Worm (Caenorhabditis elegans) whole organism, young adult: ENCODE results near the gene elo-6.
A peak's percentile ranks its signal among the peaks of the same experiment; 100 is the strongest.

Experiments used
- B0019.2 ChIP-seq: fragments of 200-800 bp; sonication (Bioruptor generic); conservative IDR thresholded peaks from 2 replicates; pipeline ENCODE4 v1.3.6; 2022; ENCODE audit warnings: missing genetic modification reagents, missing genetic modification characterization, missing compliant biosample characterization
- B0035.1 ChIP-seq: sonication (generic microtip); optimal IDR thresholded peaks from 2 replicates; lab custom pipeline; 2016; ENCODE audit warnings: missing genetic modification characterization, mild to moderate bottlenecking, missing compliant biosample characterization, missing genotype, missing genetic modification reagents
- B0336.3 ChIP-seq: fragments of 200-800 bp; sonication (Bioruptor generic); IDR thresholded peaks from 2 replicates; pipeline ENCODE4 v1.3.6; 2022; ENCODE audit warnings: missing genetic modification characterization, missing compliant biosample characterization
- D2030.7 ChIP-seq: fragments of 200-800 bp; sonication (Bioruptor generic); IDR thresholded peaks from 2 replicates; pipeline ENCODE4 v1.3.6; 2022; ENCODE audit warnings: missing genetic modification reagents, missing genetic modification characterization, missing compliant biosample characterization
- F10E7.11 ChIP-seq: sonication (generic microtip); optimal IDR thresholded peaks from 2 replicates; lab custom pipeline; 2017; ENCODE audit warnings: mild to moderate bottlenecking, missing genetic modification characterization, moderate library complexity, missing compliant biosample characterization
- F23B12.7 ChIP-seq: sonication (generic microtip); optimal IDR thresholded peaks from 2 replicates; lab custom pipeline; 2017; ENCODE audit warnings: missing genetic modification characterization, mild to moderate bottlenecking, missing compliant biosample characterization, antibody characterized with exemption, moderate library complexity; ENCODE audit not compliant: insufficient read depth
- F33H1.4 ChIP-seq: fragments of 200-800 bp; sonication (Bioruptor generic); IDR thresholded peaks from 2 replicates; pipeline ENCODE4 v1.3.6; 2022; ENCODE audit warnings: missing genetic modification reagents, missing genetic modification characterization, missing compliant biosample characterization
- F37B4.10 ChIP-seq: fragments of 200-800 bp; sonication (Bioruptor generic); IDR thresholded peaks from 2 replicates; pipeline ENCODE4 v1.3.6; 2022; ENCODE audit warnings: missing genetic modification characterization, missing compliant biosample characterization
- F52B5.7 ChIP-seq: sonication (generic microtip); optimal IDR thresholded peaks from 2 replicates; lab custom pipeline; 2016; ENCODE audit warnings: mild to moderate bottlenecking, missing genetic modification characterization, missing compliant biosample characterization
- K11D2.4 ChIP-seq: fragments of 200-800 bp; sonication (Bioruptor generic); IDR thresholded peaks from 2 replicates; pipeline ENCODE4 v1.3.6; 2022; ENCODE audit warnings: missing genetic modification reagents, missing genetic modification characterization, missing compliant biosample characterization
- K12H6.12 ChIP-seq: fragments of 200-800 bp; sonication (Bioruptor generic); optimal IDR thresholded peaks from 2 replicates; lab custom pipeline; 2018; ENCODE audit warnings: mild to moderate bottlenecking, missing genetic modification characterization, missing compliant biosample characterization
- T26A5.8 ChIP-seq: sonication (generic microtip); optimal IDR thresholded peaks from 2 replicates; lab custom pipeline; 2016; ENCODE audit warnings: missing genetic modification characterization, missing compliant biosample characterization
- Y53G8AR.9 ChIP-seq: fragments of 200-800 bp; sonication (Bioruptor generic); conservative IDR thresholded peaks from 2 replicates; pipeline ENCODE4 v1.3.6; 2022; ENCODE audit warnings: missing genetic modification reagents, missing genetic modification characterization, missing compliant biosample characterization
- Y79H2A.3 ChIP-seq: fragments of 200-800 bp; sonication (Bioruptor generic); conservative IDR thresholded peaks from 2 replicates; pipeline ENCODE4 v1.3.6; 2022; ENCODE audit warnings: missing genetic modification reagents, missing genetic modification characterization, missing compliant biosample characterization
- attf-3 ChIP-seq: fragments of 200-800 bp; sonication (Bioruptor generic); conservative IDR thresholded peaks from 2 replicates; pipeline ENCODE4 v1.3.6; 2022; ENCODE audit warnings: missing genetic modification reagents, missing genetic modification characterization, missing compliant biosample characterization
- attf-5 ChIP-seq: fragments of 200-800 bp; sonication (Bioruptor generic); optimal IDR thresholded peaks from 2 replicates; lab custom pipeline; 2018; ENCODE audit warnings: mild to moderate bottlenecking, missing genetic modification characterization, missing compliant biosample characterization
- cebp-1 ChIP-seq, 2 experiments: fragments of 200-800 bp in 1 of 2; sonication (Bioruptor generic) in 1 of 2; sonication (generic microtip) in 1 of 2; IDR thresholded peaks in 1 of 2; optimal IDR thresholded peaks in 1 of 2; 2 replicates each; pipeline versions ENCODE4 v1.3.6 to Lab custom; 2017 to 2022; ENCODE audit warnings: missing compliant biosample characterization in 2 of 2, missing genetic modification characterization in 2 of 2, mild to moderate bottlenecking in 1 of 2, missing genetic modification reagents in 1 of 2, moderate library complexity in 1 of 2
- ceh-27 ChIP-seq: fragments of 200-800 bp; sonication (Bioruptor generic); optimal IDR thresholded peaks from 2 replicates; lab custom pipeline; 2018; ENCODE audit warnings: mild to moderate bottlenecking, missing genetic modification characterization, moderate library complexity, missing compliant biosample characterization
- ceh-58 ChIP-seq: fragments of 200-800 bp; sonication (Bioruptor generic); IDR thresholded peaks from 2 replicates; pipeline ENCODE4 v1.3.6; 2022; ENCODE audit warnings: missing genetic modification characterization, missing compliant biosample characterization
- ceh-79 ChIP-seq: sonication (generic microtip); optimal IDR thresholded peaks from 2 replicates; lab custom pipeline; 2017; ENCODE audit warnings: mild to moderate bottlenecking, missing genetic modification characterization, missing compliant biosample characterization
- ceh-91 ChIP-seq: fragments of 200-800 bp; sonication (Bioruptor generic); IDR thresholded peaks from 2 replicates; pipeline ENCODE4 v1.3.6; 2022; ENCODE audit warnings: missing genetic modification reagents, missing genetic modification characterization, missing compliant biosample characterization
- dpff-1 ChIP-seq: sonication (generic microtip); optimal IDR thresholded peaks from 2 replicates; lab custom pipeline; 2017; ENCODE audit warnings: mild to moderate bottlenecking, missing genetic modification characterization, missing compliant biosample characterization
- efl-1 ChIP-seq: fragments of 150-350 bp; optimal IDR thresholded peaks from 2 replicates; lab custom pipeline; 2014; ENCODE audit warnings: missing biosample characterization, missing genetic modification reagents, missing genetic modification characterization
- egrh-3 ChIP-seq: fragments of 200-800 bp; sonication (Bioruptor generic); IDR thresholded peaks from 2 replicates; pipeline ENCODE4 v1.3.6; 2022; ENCODE audit warnings: missing genetic modification reagents, missing genetic modification characterization, missing compliant biosample characterization
- hmg-1.2 ChIP-seq: fragments of 200-800 bp; sonication (Bioruptor generic); IDR thresholded peaks from 2 replicates; pipeline ENCODE4 v1.3.6; 2022; ENCODE audit warnings: missing genetic modification reagents, missing genetic modification characterization, missing compliant biosample characterization
- hrde-1 ChIP-seq: sonication (generic microtip); optimal IDR thresholded peaks from 2 replicates; lab custom pipeline; 2016; ENCODE audit warnings: missing genetic modification characterization, mild to moderate bottlenecking, missing compliant biosample characterization, moderate library complexity, missing genotype, missing genetic modification reagents, borderline replicate concordance
- hsf-1 ChIP-seq: fragments of 200-800 bp; sonication (Bioruptor generic); IDR thresholded peaks from 2 replicates; pipeline ENCODE4 v1.3.6; 2022; ENCODE audit warnings: missing genetic modification reagents, missing genetic modification characterization, missing compliant biosample characterization
- let-526 ChIP-seq: fragments of 200-800 bp; sonication (Bioruptor generic); IDR thresholded peaks from 2 replicates; pipeline ENCODE4 v1.3.6; 2022; ENCODE audit warnings: missing genetic modification reagents, missing genetic modification characterization, missing compliant biosample characterization
- let-607 ChIP-seq, 2 experiments: fragments of 200-800 bp in 1 of 2; sonication (Bioruptor generic) in 1 of 2; sonication (generic microtip) in 1 of 2; optimal IDR thresholded peaks; 2 replicates each; lab custom pipeline; 2016 to 2018; ENCODE audit warnings: mild to moderate bottlenecking in 2 of 2, missing compliant biosample characterization in 2 of 2, missing genetic modification characterization in 2 of 2, moderate library complexity in 2 of 2, missing genotype in 1 of 2
- lin-35 ChIP-seq, 3 experiments: fragments of 150-350 bp in 2 of 3; sonication (generic microtip) in 1 of 3; optimal IDR thresholded peaks; 2 replicates each; lab custom pipeline; 2014 to 2018; ENCODE audit warnings: missing biosample characterization in 3 of 3, missing genetic modification characterization in 3 of 3, missing genetic modification reagents in 3 of 3
- lin-40 ChIP-seq: sonication (generic microtip); optimal IDR thresholded peaks from 2 replicates; lab custom pipeline; 2016; ENCODE audit warnings: missing genetic modification characterization, mild to moderate bottlenecking, missing compliant biosample characterization, missing genotype, missing genetic modification reagents
- madf-3 ChIP-seq: fragments of 200-800 bp; sonication (Bioruptor generic); IDR thresholded peaks from 2 replicates; pipeline ENCODE4 v1.3.6; 2022; ENCODE audit warnings: missing genetic modification reagents, missing genetic modification characterization, missing compliant biosample characterization
- mcd-1 ChIP-seq: fragments of 200-800 bp; sonication (Bioruptor generic); IDR thresholded peaks from 2 replicates; pipeline ENCODE4 v1.3.6; 2022; ENCODE audit warnings: missing genetic modification reagents, missing genetic modification characterization, missing compliant biosample characterization
- mel-28 ChIP-seq: sonication (generic microtip); optimal IDR thresholded peaks from 2 replicates; lab custom pipeline; 2016; ENCODE audit warnings: borderline replicate concordance, mild to moderate bottlenecking, missing genetic modification characterization, missing compliant biosample characterization
- mes-4 ChIP-seq: sonication (generic microtip); optimal IDR thresholded peaks from 2 replicates; lab custom pipeline; 2016; ENCODE audit warnings: missing genotype, missing genetic modification characterization, missing compliant biosample characterization
- nhr-179 ChIP-seq: sonication (generic microtip); optimal IDR thresholded peaks from 2 replicates; lab custom pipeline; 2016; ENCODE audit warnings: mild to moderate bottlenecking, missing genetic modification characterization, missing compliant biosample characterization
- pbrm-1 ChIP-seq: fragments of 200-800 bp; sonication (Bioruptor generic); IDR thresholded peaks from 2 replicates; pipeline ENCODE4 v1.3.6; 2022; ENCODE audit warnings: missing genetic modification reagents, missing genetic modification characterization, missing compliant biosample characterization
- rpc-1 ChIP-seq, 2 experiments: fragments of 150-350 bp in 1 of 2; sonication (generic microtip) in 1 of 2; optimal IDR thresholded peaks; 2 replicates each; lab custom pipeline; 2014 to 2018; ENCODE audit warnings: missing biosample characterization in 1 of 2, missing genetic modification characterization in 1 of 2, missing genetic modification reagents in 1 of 2, missing genotype in 1 of 2
- sdz-38 ChIP-seq: sonication (generic microtip); optimal IDR thresholded peaks from 2 replicates; lab custom pipeline; 2016; ENCODE audit warnings: missing genotype, missing genetic modification characterization, missing compliant biosample characterization
- snpc-1.3 ChIP-seq: sonication (generic microtip); optimal IDR thresholded peaks from 2 replicates; lab custom pipeline; 2017; ENCODE audit warnings: missing genetic modification characterization, mild to moderate bottlenecking, missing compliant biosample characterization, antibody characterized with exemption, moderate library complexity, missing genotype, missing genetic modification reagents; ENCODE audit not compliant: insufficient read depth
- sptf-2 ChIP-seq: fragments of 200-800 bp; sonication (Bioruptor generic); optimal IDR thresholded peaks from 2 replicates; lab custom pipeline; 2018; ENCODE audit warnings: mild to moderate bottlenecking, missing genetic modification characterization, missing compliant biosample characterization
- tbx-9 ChIP-seq: sonication (generic microtip); optimal IDR thresholded peaks from 2 replicates; lab custom pipeline; 2016; ENCODE audit warnings: borderline replicate concordance, missing genetic modification characterization, inconsistent platforms, missing compliant biosample characterization
- unc-62 ChIP-seq: fragments of 150-350 bp; optimal IDR thresholded peaks from 2 replicates; lab custom pipeline; 2014; ENCODE audit warnings: missing biosample characterization, missing genetic modification reagents, missing genetic modification characterization
- xnd-1 ChIP-seq: sonication (generic microtip); optimal IDR thresholded peaks from 2 replicates; lab custom pipeline; 2016; ENCODE audit warnings: missing genotype, missing genetic modification reagents, missing genetic modification characterization, missing compliant biosample characterization
- ztf-28 ChIP-seq: fragments of 200-800 bp; sonication (Bioruptor generic); IDR thresholded peaks from 2 replicates; pipeline ENCODE4 v1.3.6; 2022; ENCODE audit warnings: missing genetic modification reagents, missing genetic modification characterization, missing compliant biosample characterization
- ztf-3 ChIP-seq: fragments of 200-800 bp; sonication (Bioruptor generic); optimal IDR thresholded peaks from 2 replicates; lab custom pipeline; 2018; ENCODE audit warnings: mild to moderate bottlenecking, missing genetic modification characterization, missing compliant biosample characterization
- ztf-6 ChIP-seq: fragments of 200-800 bp; sonication (Bioruptor generic); IDR thresholded peaks from 2 replicates; pipeline ENCODE4 v1.3.6; 2022; ENCODE audit warnings: missing genetic modification reagents, missing genetic modification characterization, missing compliant biosample characterization

elo-6 gene

ce11 chrIV:5389951-5390350 lies 1.6 kb upstream of the elo-6 start (continued):
- TF ChIP-seq B0035.1, result no peak
- TF ChIP-seq Y79H2A.3 (GFP tag; lab: Robert Waterston, UW), result no peak
- no peak for TF ChIP-seq rpc-1 (optimal IDR thresholded peaks at IDR 0.05; lab: Kevin White, UChicago)
- no peak for TF ChIP-seq rpc-1 (tag; optimal IDR thresholded peaks at IDR 0.05; lab: Kevin White, UChicago)
- TF ChIP-seq mel-28 (tag; lab: Kevin White, UChicago), result no peak
- no peak for TF ChIP-seq sptf-2
- TF ChIP-seq madf-3 (GFP tag; lab: Robert Waterston, UW), result no peak; the same call in 1 of the 2 replicates
- no peak for TF ChIP-seq ztf-6
- no peak for TF ChIP-seq ztf-3 (GFP tag; lab: Kevin White, UChicago)
- no peak for TF ChIP-seq let-607 (tag; optimal IDR thresholded peaks at IDR 0.05; lab: Kevin White, UChicago)
- TF ChIP-seq B0336.3 (GFP tag; lab: Robert Waterston, UW), result peak; percentile 82
- no peak for TF ChIP-seq hmg-1.2 (GFP tag; lab: Robert Waterston, UW)
- 0 out of 2 replicates have a peak, but pooled peaks have one; percentile 13 for TF ChIP-seq pbrm-1 (GFP tag; lab: Robert Waterston, UW)
- no peak for TF ChIP-seq unc-62 (GFP tag; lab: Kevin White, UChicago)
- TF ChIP-seq attf-3 (GFP tag; lab: Robert Waterston, UW), result no peak
- peak; percentile 71 for TF ChIP-seq snpc-1.3 (tag; lab: Kevin White, UChicago)
- TF ChIP-seq xnd-1 (tag; lab: Kevin White, UChicago), result peak; percentile 19
- TF ChIP-seq ceh-58 (GFP tag; lab: Robert Waterston, UW), result 0 out of 2 replicates have a peak, but pooled peaks have one; percentile 51
- TF ChIP-seq F23B12.7, result no peak
- TF ChIP-seq mcd-1 (GFP tag; lab: Robert Waterston, UW), result peak; percentile 45; the same call in 1 of the 2 replicates
- no peak for TF ChIP-seq attf-5 (GFP tag; lab: Kevin White, UChicago)
- no peak for TF ChIP-seq egrh-3 (GFP tag; lab: Robert Waterston, UW)
- TF ChIP-seq F10E7.11 (tag; lab: Kevin White, UChicago), result no peak
- TF ChIP-seq D2030.7 (GFP tag; lab: Robert Waterston, UW), result no peak; the same call in 1 of the 2 replicates
- TF ChIP-seq F52B5.7 (tag; lab: Kevin White, UChicago), result no peak
- peak; percentile 73 for TF ChIP-seq Y53G8AR.9
- TF ChIP-seq ceh-27, result no peak
- TF ChIP-seq hrde-1, result peak; percentile 67
- TF ChIP-seq tbx-9 (tag; lab: Kevin White, UChicago), result no peak
- TF ChIP-seq sdz-38, result no peak
- TF ChIP-seq nhr-179 (tag; lab: Kevin White, UChicago), result no peak
- peak; percentile 39 for TF ChIP-seq F33H1.4 (GFP tag; lab: Robert Waterston, UW)
- TF ChIP-seq T26A5.8 (tag; lab: Kevin White, UChicago), result no peak
- no peak for TF ChIP-seq B0019.2
- TF ChIP-seq F37B4.10, result no peak
- TF ChIP-seq let-526 (GFP tag; lab: Robert Waterston, UW), result no peak
- no peak for TF ChIP-seq ceh-79 (tag; lab: Kevin White, UChicago)
- no peak for TF ChIP-seq K11D2.4
- no peak for TF ChIP-seq ceh-91 (GFP tag; lab: Robert Waterston, UW)
- TF ChIP-seq cebp-1 (GFP tag; IDR thresholded peaks at IDR 0.05; lab: Robert Waterston, UW), result no peak
- no peak for TF ChIP-seq cebp-1 (tag; optimal IDR thresholded peaks at IDR 0.05; lab: Kevin White, UChicago)
- no peak for TF ChIP-seq lin-35 (GFP tag; optimal IDR thresholded peaks at IDR 0.05; lab: Kevin White, UChicago)
- TF ChIP-seq ztf-28, result no peak
- TF ChIP-seq hsf-1, result peak; percentile 73
- TF ChIP-seq lin-40, result no peak
- no peak for TF ChIP-seq dpff-1 (tag; lab: Kevin White, UChicago)
- TF ChIP-seq K12H6.12, result no peak
- no peak for TF ChIP-seq mes-4 (tag; lab: Kevin White, UChicago)
- no peak for TF ChIP-seq efl-1
